Worm (Caenorhabditis elegans) whole organism, late embryonic: Measurements from ENCODE around the gene atg-18.
A peak's percentile ranks its signal among the peaks of the same experiment; 100 is the strongest.

Experiments used
- C08G9.2 ChIP-seq: sonication (generic microtip); optimal IDR thresholded peaks from 2 replicates; lab custom pipeline; 2016; ENCODE audit warnings: mild to moderate bottlenecking, missing genetic modification characterization, moderate library complexity, missing compliant biosample characterization
- F13H6.1 ChIP-seq: sonication (generic microtip); optimal IDR thresholded peaks from 2 replicates; lab custom pipeline; 2016; ENCODE audit warnings: missing genetic modification characterization, missing compliant biosample characterization
- Y22D7AL.16 ChIP-seq: sonication (generic microtip); optimal IDR thresholded peaks from 2 replicates; lab custom pipeline; 2016; ENCODE audit warnings: missing genetic modification characterization, missing compliant biosample characterization
- ceh-14 ChIP-seq: sonication (generic microtip); optimal IDR thresholded peaks from 2 replicates; lab custom pipeline; 2016; ENCODE audit warnings: missing genotype, missing genetic modification characterization, missing compliant biosample characterization
- ceh-18 ChIP-seq: sonication (generic microtip); optimal IDR thresholded peaks from 2 replicates; lab custom pipeline; 2016; ENCODE audit warnings: missing genetic modification characterization, missing compliant biosample characterization
- ceh-19 ChIP-seq: fragments of 200-800 bp; sonication (Bioruptor generic); optimal IDR thresholded peaks from 2 replicates; lab custom pipeline; 2018; ENCODE audit warnings: mild to moderate bottlenecking, missing genetic modification characterization, missing compliant biosample characterization
- ceh-2 ChIP-seq: sonication (generic microtip); optimal IDR thresholded peaks from 2 replicates; lab custom pipeline; 2016; ENCODE audit warnings: missing genotype, missing genetic modification characterization, missing compliant biosample characterization
- ceh-31 ChIP-seq: sonication (generic microtip); optimal IDR thresholded peaks from 2 replicates; lab custom pipeline; 2016; ENCODE audit warnings: missing genetic modification characterization, missing compliant biosample characterization
- ceh-45 ChIP-seq: fragments of 200-800 bp; sonication (Bioruptor generic); IDR thresholded peaks from 2 replicates; pipeline ENCODE4 v1.3.6; 2022; ENCODE audit warnings: missing genetic modification reagents, missing genetic modification characterization, missing compliant biosample characterization
- ceh-48 ChIP-seq: sonication (generic microtip); optimal IDR thresholded peaks from 2 replicates; lab custom pipeline; 2016; ENCODE audit warnings: missing genetic modification characterization, inconsistent platforms, missing compliant biosample characterization
- ceh-6 ChIP-seq: fragments of 200-800 bp; sonication (Bioruptor generic); optimal IDR thresholded peaks from 2 replicates; lab custom pipeline; 2018; ENCODE audit warnings: mild to moderate bottlenecking, missing genetic modification characterization, missing compliant biosample characterization
- che-1 ChIP-seq: sonication (generic microtip); optimal IDR thresholded peaks from 2 replicates; lab custom pipeline; 2016; ENCODE audit warnings: mild to moderate bottlenecking, missing genetic modification characterization, missing compliant biosample characterization
- dmd-4 ChIP-seq: sonication (generic microtip); optimal IDR thresholded peaks from 2 replicates; lab custom pipeline; 2016; ENCODE audit warnings: borderline replicate concordance, missing genetic modification characterization, missing compliant biosample characterization
- elt-2 ChIP-seq: sonication (generic microtip); optimal IDR thresholded peaks from 2 replicates; lab custom pipeline; 2016; ENCODE audit warnings: missing genetic modification reagents, missing genetic modification characterization, missing compliant biosample characterization
- ets-4 ChIP-seq: sonication (generic microtip); optimal IDR thresholded peaks from 2 replicates; lab custom pipeline; 2016; ENCODE audit warnings: missing genetic modification characterization, missing compliant biosample characterization
- eyg-1 ChIP-seq: sonication (generic microtip); optimal IDR thresholded peaks from 2 replicates; lab custom pipeline; 2016; ENCODE audit warnings: missing genotype, missing genetic modification characterization, missing compliant biosample characterization
- fax-1 ChIP-seq: sonication (generic microtip); optimal IDR thresholded peaks from 2 replicates; lab custom pipeline; 2016; ENCODE audit warnings: missing genotype, missing genetic modification characterization, missing compliant biosample characterization
- fkh-10 ChIP-seq: fragments of 150-350 bp; optimal IDR thresholded peaks from 2 replicates; lab custom pipeline; 2014; ENCODE audit warnings: missing biosample characterization, missing genetic modification reagents, missing genetic modification characterization
- fkh-6 ChIP-seq: sonication (generic microtip); optimal IDR thresholded peaks from 2 replicates; lab custom pipeline; 2016; ENCODE audit warnings: missing genetic modification characterization, missing compliant biosample characterization
- gmeb-2 ChIP-seq: sonication (generic microtip); optimal IDR thresholded peaks from 2 replicates; lab custom pipeline; 2016; ENCODE audit warnings: missing genetic modification characterization, inconsistent platforms, missing compliant biosample characterization
- hlh-6 ChIP-seq: sonication (generic microtip); optimal IDR thresholded peaks from 2 replicates; lab custom pipeline; 2016; ENCODE audit warnings: missing genotype, missing genetic modification characterization, missing compliant biosample characterization
- lim-6 ChIP-seq: sonication (generic microtip); optimal IDR thresholded peaks from 2 replicates; lab custom pipeline; 2016; ENCODE audit warnings: missing genetic modification characterization, missing compliant biosample characterization
- madf-2 ChIP-seq: sonication (generic microtip); optimal IDR thresholded peaks from 2 replicates; lab custom pipeline; 2017; ENCODE audit warnings: missing genetic modification characterization, missing compliant biosample characterization
- mec-3 ChIP-seq: sonication (generic microtip); optimal IDR thresholded peaks from 2 replicates; lab custom pipeline; 2016; ENCODE audit warnings: borderline replicate concordance, missing genetic modification characterization, missing compliant biosample characterization
- npax-4 ChIP-seq: sonication (generic microtip); optimal IDR thresholded peaks from 2 replicates; lab custom pipeline; 2016; ENCODE audit warnings: missing genetic modification characterization, missing compliant biosample characterization
- odd-2 ChIP-seq: sonication (generic microtip); optimal IDR thresholded peaks from 2 replicates; lab custom pipeline; 2017; ENCODE audit warnings: antibody characterized with exemption, mild to moderate bottlenecking, missing genetic modification characterization, missing compliant biosample characterization
- pat-9 ChIP-seq: fragments of 200-800 bp; sonication (Bioruptor generic); optimal IDR thresholded peaks from 2 replicates; lab custom pipeline; 2018; ENCODE audit warnings: mild to moderate bottlenecking, missing genetic modification characterization, moderate library complexity, missing compliant biosample characterization
- pax-1 ChIP-seq: fragments of 150-350 bp; optimal IDR thresholded peaks from 2 replicates; lab custom pipeline; 2014; ENCODE audit warnings: missing biosample characterization, missing genetic modification characterization
- pha-2 ChIP-seq: sonication (generic microtip); optimal IDR thresholded peaks from 2 replicates; lab custom pipeline; 2017; ENCODE audit warnings: mild to moderate bottlenecking, missing genetic modification characterization, missing compliant biosample characterization
- ref-2 ChIP-seq: sonication (generic microtip); optimal IDR thresholded peaks from 2 replicates; lab custom pipeline; 2016; ENCODE audit warnings: missing genetic modification characterization, missing compliant biosample characterization
- rnt-1 ChIP-seq: sonication (generic microtip); optimal IDR thresholded peaks from 2 replicates; lab custom pipeline; 2016; ENCODE audit warnings: missing genetic modification characterization, missing compliant biosample characterization
- syd-9 ChIP-seq: sonication (generic microtip); optimal IDR thresholded peaks from 2 replicates; lab custom pipeline; 2016; ENCODE audit warnings: mild to moderate bottlenecking, missing genetic modification characterization, moderate library complexity, missing compliant biosample characterization
- tbx-7 ChIP-seq: sonication (generic microtip); optimal IDR thresholded peaks from 2 replicates; lab custom pipeline; 2016; ENCODE audit warnings: missing genotype, missing genetic modification characterization, missing compliant biosample characterization
- unc-42 ChIP-seq: sonication (generic microtip); optimal IDR thresholded peaks from 2 replicates; lab custom pipeline; 2016; ENCODE audit warnings: missing genotype, missing genetic modification characterization, missing compliant biosample characterization
- unc-86 ChIP-seq: sonication (generic microtip); optimal IDR thresholded peaks from 2 replicates; lab custom pipeline; 2016; ENCODE audit warnings: missing genetic modification characterization, missing compliant biosample characterization
- zip-5 ChIP-seq: sonication (generic microtip); optimal IDR thresholded peaks from 2 replicates; lab custom pipeline; 2016; ENCODE audit warnings: missing genetic modification characterization, missing compliant biosample characterization
- ztf-16 ChIP-seq: sonication (generic microtip); optimal IDR thresholded peaks from 2 replicates; lab custom pipeline; 2017; ENCODE audit warnings: missing genetic modification characterization, missing compliant biosample characterization

Gene atg-18

DNA sequence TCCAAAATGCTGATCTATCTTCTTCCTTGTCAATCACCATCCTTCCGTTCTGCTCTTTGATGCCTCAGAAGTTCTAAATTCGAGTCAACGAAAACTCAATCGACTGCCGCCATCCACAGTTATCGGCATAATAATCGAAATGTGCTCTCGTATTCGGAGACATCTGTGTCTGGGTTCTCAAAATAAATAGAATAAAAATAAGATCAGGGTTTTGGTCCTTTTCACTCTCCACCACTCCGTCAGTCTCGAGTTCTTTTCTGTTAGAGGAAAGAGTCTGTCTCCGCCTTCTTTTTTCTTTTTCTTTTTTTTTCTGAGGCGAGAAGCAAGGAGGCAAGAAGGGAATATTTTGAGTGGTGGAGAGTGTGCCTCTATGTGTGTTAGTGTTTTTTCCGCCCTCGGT lies 7.4 kb downstream of the atg-18 start, which contains the start of gene F41E6.17:
Gene F41E6.17 (plus strand): TSS at position 348 of the 400 bp plus-strand sequence.
- TF ChIP-seq unc-42 (peak; percentile 62), ets-4 (tag; lab: Kevin White, UChicago) (no peak), unc-86 (tag; lab: Kevin White, UChicago) (no peak), pat-9 (tag; lab: Kevin White, UChicago) (no peak), zip-5 (no peak)
- TF ChIP-seq, all 69 proteins: peak for 1

ce11 chrV:8622314-8622713 lies 8.8 kb downstream of the atg-18 start, which contains the start of gene F41E6.1:
Gene F41E6.1 (plus strand): TSS chrV:8622614.
- TF ChIP-seq ref-2 (tag; lab: Kevin White, UChicago) (no peak), ceh-31 (no peak), unc-42 (no peak), Y22D7AL.16 (tag; lab: Kevin White, UChicago) (no peak), fkh-6 (tag; lab: Kevin White, UChicago) (no peak), npax-4 (tag; lab: Kevin White, UChicago) (no peak), F13H6.1 (no peak), lim-6 (tag; lab: Kevin White, UChicago) (no peak), elt-2 (no peak), odd-2 (no peak), ceh-14 (tag; lab: Kevin White, UChicago) (no peak), gmeb-2 (tag; lab: Kevin White, UChicago) (no peak), mec-3 (no peak), fax-1 (tag; lab: Kevin White, UChicago) (no peak), rnt-1 (tag; lab: Kevin White, UChicago) (no peak), madf-2 (no peak), tbx-7 (tag; lab: Kevin White, UChicago) (no peak)

ce11 chrV:8621213-8621612 lies 9.9 kb downstream of the atg-18 start, which contains the start of gene idpc-2:
Gene idpc-2 (minus strand): TSS chrV:8621313.
- TF ChIP-seq ceh-6 (GFP tag; lab: Kevin White, UChicago): no peak
- no peak for TF ChIP-seq ets-4 (tag; lab: Kevin White, UChicago)
- no peak for TF ChIP-seq ztf-16 (tag; lab: Kevin White, UChicago)
- TF ChIP-seq dmd-4 (tag; lab: Kevin White, UChicago): no peak

DNA sequence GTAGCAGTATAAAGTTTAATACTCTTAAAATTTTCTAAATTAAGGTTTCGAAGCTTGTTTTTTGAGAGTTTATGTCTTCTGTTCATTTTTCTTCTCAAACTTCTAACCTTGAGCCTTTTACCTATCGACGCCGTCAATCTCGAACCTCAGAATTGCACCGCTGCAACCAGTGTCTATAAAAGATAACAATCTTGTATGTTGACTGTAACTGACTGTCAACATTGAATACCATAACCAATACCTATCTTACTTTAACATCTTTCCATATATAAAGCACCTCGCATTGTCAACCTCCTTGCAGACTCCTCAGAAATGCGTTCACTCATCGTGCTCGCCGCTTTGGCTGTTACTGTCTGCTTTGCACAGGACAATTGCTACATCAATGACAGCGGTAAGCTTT lies 12.4 kb downstream of the atg-18 start, which contains the start of gene grd-5:
Gene grd-5 (plus strand): TSS at position 295 of the 400 bp plus-strand sequence.
- no peak for TF ChIP-seq pax-1 (tag; lab: Kevin White, UChicago)
- TF ChIP-seq dmd-4 (tag; lab: Kevin White, UChicago): no peak
- no peak for TF ChIP-seq fkh-6 (tag; lab: Kevin White, UChicago)
- no peak for TF ChIP-seq elt-2
- no peak for TF ChIP-seq che-1 (tag; lab: Kevin White, UChicago)
- no peak for TF ChIP-seq F13H6.1
- no peak for TF ChIP-seq ceh-48 (tag; lab: Kevin White, UChicago)
- no peak for TF ChIP-seq ztf-16 (tag; lab: Kevin White, UChicago)
- TF ChIP-seq eyg-1 (tag; lab: Kevin White, UChicago): no peak
- TF ChIP-seq hlh-6: no peak
- TF ChIP-seq ceh-45 (GFP tag; lab: Robert Waterston, UW): no peak
- no peak for TF ChIP-seq zip-5
- TF ChIP-seq syd-9: no peak
- no peak for TF ChIP-seq C08G9.2 (tag; lab: Kevin White, UChicago)

DNA sequence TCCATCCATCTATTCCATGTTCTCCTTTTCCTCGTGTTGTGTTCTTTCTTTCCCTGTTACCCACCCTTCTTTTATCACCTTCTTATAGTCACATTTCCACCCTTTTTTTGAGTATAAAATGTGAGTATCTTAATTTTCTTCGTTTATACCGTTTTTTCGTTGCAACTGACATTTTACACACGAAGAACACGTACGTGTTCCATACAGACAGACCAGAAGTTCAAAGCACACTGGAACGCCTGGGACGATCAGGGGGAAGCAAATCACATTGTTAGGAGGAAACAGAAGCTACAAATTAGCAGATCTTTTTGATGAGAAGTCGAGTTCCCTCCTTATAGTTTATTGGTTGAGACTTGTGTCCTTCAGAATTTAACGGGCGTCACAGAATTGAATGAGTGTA lies 15.4 kb downstream of the atg-18 start:
- TF ChIP-seq fkh-10 (no peak), ztf-16 (tag; lab: Kevin White, UChicago) (no peak), tbx-7 (tag; lab: Kevin White, UChicago) (no peak), mec-3 (no peak), madf-2 (no peak), ceh-48 (tag; lab: Kevin White, UChicago) (no peak), ceh-19 (GFP tag; lab: Kevin White, UChicago) (no peak), pha-2 (tag; lab: Kevin White, UChicago) (no peak), ceh-2 (tag; lab: Kevin White, UChicago) (no peak), ceh-18 (tag; lab: Kevin White, UChicago) (no peak)
